Fruit fly (Drosophila melanogaster): ENCODE measurements around the gene CG11841.
A peak's percentile ranks its signal among the peaks of the same experiment; 100 is the strongest.

CG11841 gene

dm6 chr3R:29038960-29039581 lies 11.8 kb upstream of the CG11841 start, which contains the start of the genes Slu7 and Pkc98E (continued):
- TF ChIP-seq spab (GFP tag; optimal IDR thresholded peaks at IDR 0.05) (no peak), fd59A (GFP tag; optimal IDR thresholded peaks at IDR 0.05) (no peak), OdsH (GFP tag; optimal IDR thresholded peaks at IDR 0.05) (peak; percentile 41), CG6808 (GFP tag; optimal IDR thresholded peaks at IDR 0.05) (no peak), CG32006 (GFP tag; optimal IDR thresholded peaks at IDR 0.05) (peak; percentile 1), Smox (GFP tag; optimal IDR thresholded peaks at IDR 0.05) (no peak), CG7368 (GFP tag; optimal IDR thresholded peaks at IDR 0.05) (peak; percentile 30), Sox15 (GFP tag; optimal IDR thresholded peaks at IDR 0.05) (peak; percentile 0), fd85E (GFP tag; optimal IDR thresholded peaks at IDR 0.05) (peak; percentile 1), topi (GFP tag; optimal IDR thresholded peaks at IDR 0.05) (peak; percentile 66), CG6163 (GFP tag; IDR thresholded peaks at IDR 0.05) (peak; percentile 59; the same call in 2 of the 3 replicates), CG10669 (GFP tag; optimal IDR thresholded peaks at IDR 0.05) (no peak), CG11762 (GFP tag; optimal IDR thresholded peaks at IDR 0.05; ENCODE audit: insufficient read depth) (peak; percentile 2), CG10631 (GFP tag; optimal IDR thresholded peaks at IDR 0.05) (peak; percentile 43), CG8319 (GFP tag; optimal IDR thresholded peaks at IDR 0.05) (no peak), Met (GFP tag; optimal IDR thresholded peaks at IDR 0.05) (peak; percentile 61), CG11294 (GFP tag; IDR thresholded peaks at IDR 0.05) (no peak), CG1621 (tag; optimal IDR thresholded peaks at IDR 0.05) (no peak), CG3032 (tag; optimal IDR thresholded peaks at IDR 0.05) (peak; percentile 9), eg (GFP tag; IDR thresholded peaks at IDR 0.05) (peak; percentile 50; the same call in 2 of the 3 replicates), esn (GFP tag; optimal IDR thresholded peaks at IDR 0.05) (peak; percentile 60), Sox14 (GFP tag; optimal IDR thresholded peaks at IDR 0.05) (peak; percentile 20), Hr39 (GFP tag; optimal IDR thresholded peaks at IDR 0.05) (peak; percentile 59), achi (GFP tag; optimal IDR thresholded peaks at IDR 0.05) (no peak), CG3919 (GFP tag; optimal IDR thresholded peaks at IDR 0.05) (peak; percentile 72), CG11902 (GFP tag; optimal IDR thresholded peaks at IDR 0.05) (peak; percentile 36), CG8119 (GFP tag; IDR thresholded peaks at IDR 0.05) (no peak), CG31627 (GFP tag; optimal IDR thresholded peaks at IDR 0.05) (peak; percentile 67), CG9139 (GFP tag; optimal IDR thresholded peaks at IDR 0.05) (no peak), CG4318 (GFP tag; optimal IDR thresholded peaks at IDR 0.05) (no peak), CG6792 (GFP tag; optimal IDR thresholded peaks at IDR 0.05) (no peak), cyc (GFP tag; optimal IDR thresholded peaks at IDR 0.05) (peak; percentile 63)

- TF ChIP-seq CG9139 (GFP tag; optimal IDR thresholded peaks at IDR 0.05) (no peak), achi (GFP tag; optimal IDR thresholded peaks at IDR 0.05) (peak; percentile 100), Hr39 (GFP tag; optimal IDR thresholded peaks at IDR 0.05) (peak; percentile 64), Gug (GFP tag; IDR thresholded peaks at IDR 0.05) (no peak), CG6276 (GFP tag; optimal IDR thresholded peaks at IDR 0.05) (no peak), CG11902 (GFP tag; optimal IDR thresholded peaks at IDR 0.05) (no peak), pdm3 (GFP tag; optimal IDR thresholded peaks at IDR 0.05) (no peak), CG11294 (GFP tag; IDR thresholded peaks at IDR 0.05) (no peak), Blimp-1 (GFP tag; optimal IDR thresholded peaks at IDR 0.05) (no peak), fkh (GFP tag; optimal IDR thresholded peaks at IDR 0.05) (peak; percentile 48), Lpt (GFP tag; optimal IDR thresholded peaks at IDR 0.05) (no peak), lz (GFP tag; optimal IDR thresholded peaks at IDR 0.05) (peak; percentile 40), Smox (GFP tag; optimal IDR thresholded peaks at IDR 0.05) (no peak), Met (GFP tag; optimal IDR thresholded peaks at IDR 0.05) (no peak), CG7368 (GFP tag; optimal IDR thresholded peaks at IDR 0.05) (no peak), vri (GFP tag; optimal IDR thresholded peaks at IDR 0.05) (peak; percentile 15), dac (GFP tag; optimal IDR thresholded peaks at IDR 0.05) (no peak), CG3919 (GFP tag; optimal IDR thresholded peaks at IDR 0.05) (no peak), Hr38 (GFP tag; optimal IDR thresholded peaks at IDR 0.05) (no peak), CG3032 (tag; optimal IDR thresholded peaks at IDR 0.05) (no peak), CG10631 (GFP tag; optimal IDR thresholded peaks at IDR 0.05) (no peak), CG31627 (GFP tag; optimal IDR thresholded peaks at IDR 0.05) (peak; percentile 52), CG34406 (GFP tag; optimal IDR thresholded peaks at IDR 0.05) (peak; percentile 24), Eip93F (GFP tag; optimal IDR thresholded peaks at IDR 0.05) (no peak), CG32006 (GFP tag; optimal IDR thresholded peaks at IDR 0.05) (peak; percentile 48), svp (GFP tag) (no peak), spab (GFP tag; optimal IDR thresholded peaks at IDR 0.05) (no peak), cyc (GFP tag; optimal IDR thresholded peaks at IDR 0.05) (peak; percentile 35), net (GFP tag; optimal IDR thresholded peaks at IDR 0.05) (peak; percentile 29), salr (GFP tag; optimal IDR thresholded peaks at IDR 0.05) (no peak), topi (GFP tag; optimal IDR thresholded peaks at IDR 0.05) (no peak)
Measured at dm6 chr3R:29039704-29040430, 11.0 kb upstream of the CG11841 start.

All from whole organism, prepupa.